Worm (Caenorhabditis elegans) whole organism, late embryonic: Measurements from ENCODE around the gene ldh-1.

Experiments
- ceh-22 ChIP-seq: sonication (generic microtip); optimal IDR thresholded peaks from 2 replicates; lab custom pipeline; 2017; ENCODE audit warnings: missing biosample characterization, missing genetic modification characterization
- ets-4 ChIP-seq: sonication (generic microtip); optimal IDR thresholded peaks from 2 replicates; lab custom pipeline; 2016; ENCODE audit warnings: missing genetic modification characterization, missing compliant biosample characterization
- lin-11 ChIP-seq: fragments of 200-800 bp; sonication (Bioruptor generic); optimal IDR thresholded peaks from 2 replicates; lab custom pipeline; 2018; ENCODE audit warnings: mild to moderate bottlenecking, missing genetic modification characterization, missing compliant biosample characterization
- npax-4 ChIP-seq: sonication (generic microtip); optimal IDR thresholded peaks from 2 replicates; lab custom pipeline; 2016; ENCODE audit warnings: missing genetic modification characterization, missing compliant biosample characterization
- pqm-1 ChIP-seq: sonication (generic microtip); optimal IDR thresholded peaks from 2 replicates; lab custom pipeline; 2016; ENCODE audit warnings: missing genetic modification characterization, missing compliant biosample characterization
- syd-9 ChIP-seq: sonication (generic microtip); optimal IDR thresholded peaks from 2 replicates; lab custom pipeline; 2016; ENCODE audit warnings: mild to moderate bottlenecking, missing genetic modification characterization, moderate library complexity, missing compliant biosample characterization
- unc-42 ChIP-seq: sonication (generic microtip); optimal IDR thresholded peaks from 2 replicates; lab custom pipeline; 2016; ENCODE audit warnings: missing genotype, missing genetic modification characterization, missing compliant biosample characterization

DNA sequence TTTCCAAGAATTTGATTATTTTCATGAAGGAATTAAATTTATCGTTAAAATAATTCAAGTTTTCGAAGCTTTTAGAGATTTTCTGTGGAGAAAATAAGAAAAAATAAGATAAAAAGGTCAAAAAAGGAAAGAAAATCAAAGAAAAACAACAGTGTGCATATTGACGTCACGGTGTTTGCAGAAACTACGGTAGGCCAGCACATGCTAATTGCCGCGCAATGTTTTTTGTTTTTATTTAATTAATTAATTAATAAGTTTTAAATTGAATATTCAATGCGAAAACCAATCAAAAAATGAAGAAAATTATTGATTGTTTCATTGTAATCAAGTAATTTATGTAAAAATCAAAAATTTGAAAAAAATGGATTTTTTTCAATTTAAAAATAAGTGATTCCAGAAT lies 23.9 kb downstream of the ldh-1 start:
- TF ChIP-seq pqm-1 (tag; lab: Kevin White, UChicago) = no peak
- TF ChIP-seq ceh-22 (tag; lab: Kevin White, UChicago) = no peak
- no peak for TF ChIP-seq ets-4 (tag; lab: Kevin White, UChicago)
- TF ChIP-seq syd-9 (tag; lab: Kevin White, UChicago) = no peak
- no peak for TF ChIP-seq unc-42 (tag; lab: Kevin White, UChicago)
- no peak for TF ChIP-seq npax-4 (tag; lab: Kevin White, UChicago)
- TF ChIP-seq lin-11 (tag; lab: Kevin White, UChicago) = no peak
